Worm (Caenorhabditis elegans) whole organism, L3 larva: ENCODE data around the gene idpc-1.

Experiments
- R02D3.7 ChIP-seq: fragments of 150-350 bp; optimal IDR thresholded peaks from 2 replicates; lab custom pipeline; 2014; ENCODE audit warnings: missing biosample characterization, missing genetic modification characterization
- ZK546.5 ChIP-seq: sonication (generic microtip); optimal IDR thresholded peaks from 2 replicates; lab custom pipeline; 2017; ENCODE audit warnings: missing biosample characterization, missing genetic modification characterization
- ceh-16 ChIP-seq: sonication (generic microtip); optimal IDR thresholded peaks from 2 replicates; lab custom pipeline; 2017; ENCODE audit warnings: missing biosample characterization, missing genetic modification characterization
- ceh-28 ChIP-seq: fragments of 150-350 bp; optimal IDR thresholded peaks from 2 replicates; lab custom pipeline; 2014; ENCODE audit warnings: missing biosample characterization, missing genetic modification reagents, missing genetic modification characterization
- daf-12 ChIP-seq: fragments of 150-350 bp; optimal IDR thresholded peaks from 2 replicates; lab custom pipeline; 2014; ENCODE audit warnings: missing biosample characterization, missing genetic modification reagents, missing genetic modification characterization
- egl-5 ChIP-seq: fragments of 150-350 bp; optimal IDR thresholded peaks from 2 replicates; lab custom pipeline; 2017; ENCODE audit warnings: missing biosample characterization, missing genetic modification reagents, missing genetic modification characterization, inconsistent platforms
- elt-2 ChIP-seq: sonication (generic microtip); optimal IDR thresholded peaks from 2 replicates; lab custom pipeline; 2016; ENCODE audit warnings: missing genetic modification reagents, mild to moderate bottlenecking, missing genetic modification characterization, missing compliant biosample characterization
- eor-1 ChIP-seq, 2 experiments: fragments of 150-350 bp; optimal IDR thresholded peaks; 2 replicates each; lab custom pipeline; 2014 to 2018; ENCODE audit warnings: missing biosample characterization in 2 of 2, missing genetic modification characterization in 2 of 2
- fos-1 ChIP-seq: fragments of 150-350 bp; optimal IDR thresholded peaks from 2 replicates; lab custom pipeline; 2014; ENCODE audit warnings: missing biosample characterization, missing genetic modification characterization
- hmg-11 ChIP-seq: sonication (generic microtip); optimal IDR thresholded peaks from 2 replicates; lab custom pipeline; 2016; ENCODE audit warnings: missing genetic modification characterization, missing compliant biosample characterization
- jun-1 ChIP-seq: fragments of 150-350 bp; optimal IDR thresholded peaks from 2 replicates; lab custom pipeline; 2014; ENCODE audit warnings: missing biosample characterization, missing genetic modification reagents, missing genetic modification characterization
- lin-15B ChIP-seq: fragments of 150-350 bp; optimal IDR thresholded peaks from 2 replicates; lab custom pipeline; 2014; ENCODE audit warnings: missing biosample characterization, missing genetic modification characterization
- lsy-12 ChIP-seq: sonication (generic microtip); optimal IDR thresholded peaks from 2 replicates; lab custom pipeline; 2016; ENCODE audit warnings: mild to moderate bottlenecking, missing genetic modification characterization, missing compliant biosample characterization
- nfya-1 ChIP-seq: sonication (generic microtip); optimal IDR thresholded peaks from 2 replicates; lab custom pipeline; 2017; ENCODE audit warnings: missing genetic modification characterization, mild to moderate bottlenecking, missing compliant biosample characterization, antibody characterized with exemption, moderate library complexity; ENCODE audit not compliant: insufficient read depth
- nhr-12 ChIP-seq: fragments of 150-350 bp; optimal IDR thresholded peaks from 2 replicates; lab custom pipeline; 2014; ENCODE audit warnings: missing biosample characterization, missing genetic modification characterization
- nhr-23 ChIP-seq: fragments of 150-350 bp; optimal IDR thresholded peaks from 2 replicates; lab custom pipeline; 2014; ENCODE audit warnings: missing biosample characterization, missing genetic modification reagents, missing genetic modification characterization
- nhr-237 ChIP-seq: fragments of 150-350 bp; optimal IDR thresholded peaks from 2 replicates; lab custom pipeline; 2014; ENCODE audit warnings: missing biosample characterization, missing genetic modification characterization
- nhr-25 ChIP-seq: sonication (generic microtip); optimal IDR thresholded peaks from 2 replicates; lab custom pipeline; 2017; ENCODE audit warnings: missing biosample characterization, missing genetic modification characterization
- nhr-28 ChIP-seq: fragments of 150-350 bp; optimal IDR thresholded peaks from 2 replicates; lab custom pipeline; 2014; ENCODE audit warnings: missing biosample characterization, missing genetic modification characterization
- nhr-43 ChIP-seq: sonication (generic microtip); optimal IDR thresholded peaks from 2 replicates; lab custom pipeline; 2016; ENCODE audit warnings: mild to moderate bottlenecking, missing genetic modification characterization, missing compliant biosample characterization; ENCODE audit not compliant: poor library complexity, severe bottlenecking
- nhr-67 ChIP-seq: fragments of 150-350 bp; optimal IDR thresholded peaks from 2 replicates; lab custom pipeline; 2014; ENCODE audit warnings: missing biosample characterization, missing genetic modification characterization
- nhr-76 ChIP-seq: fragments of 150-350 bp; sonication (generic microtip); optimal IDR thresholded peaks from 5 replicates; lab custom pipeline; 2014; ENCODE audit warnings: missing biosample characterization, missing genetic modification characterization
- nhr-77 ChIP-seq: fragments of 150-350 bp; optimal IDR thresholded peaks from 2 replicates; lab custom pipeline; 2014; ENCODE audit warnings: missing biosample characterization, missing genetic modification characterization
- pha-4 ChIP-seq: fragments of 150-350 bp; optimal IDR thresholded peaks from 2 replicates; lab custom pipeline; 2014; ENCODE audit warnings: missing biosample characterization, missing genetic modification reagents, missing genetic modification characterization
- pqm-1 ChIP-seq: fragments of 150-350 bp; optimal IDR thresholded peaks from 2 replicates; lab custom pipeline; 2017; ENCODE audit warnings: missing biosample characterization, missing genetic modification characterization, inconsistent platforms
- sea-2 ChIP-seq: fragments of 150-350 bp; sonication (generic microtip); optimal IDR thresholded peaks from 4 replicates; lab custom pipeline; 2014; ENCODE audit warnings: missing biosample characterization, missing genetic modification reagents, missing genetic modification characterization
- skn-1 ChIP-seq: fragments of 150-350 bp; optimal IDR thresholded peaks from 2 replicates; lab custom pipeline; 2014; ENCODE audit warnings: missing biosample characterization, missing genetic modification characterization
- snpc-4 ChIP-seq: fragments of 150-350 bp; optimal IDR thresholded peaks from 2 replicates; lab custom pipeline; 2014; ENCODE audit warnings: missing biosample characterization, missing genetic modification characterization
- tbx-2 ChIP-seq: sonication (generic microtip); optimal IDR thresholded peaks from 2 replicates; lab custom pipeline; 2016; ENCODE audit warnings: mild to moderate bottlenecking, missing genetic modification characterization, missing compliant biosample characterization
- unc-39 ChIP-seq: sonication (generic microtip); optimal IDR thresholded peaks from 4 replicates; lab custom pipeline; 2017; ENCODE audit warnings: missing biosample characterization, missing genetic modification characterization
- unc-62 ChIP-seq: fragments of 150-350 bp; sonication (generic microtip); optimal IDR thresholded peaks from 4 replicates; lab custom pipeline; 2014; ENCODE audit warnings: missing biosample characterization, missing genetic modification reagents, missing genetic modification characterization
- zag-1 ChIP-seq: fragments of 150-350 bp; optimal IDR thresholded peaks from 2 replicates; lab custom pipeline; 2014; ENCODE audit warnings: missing biosample characterization, missing genetic modification characterization
- ztf-11 ChIP-seq: fragments of 150-350 bp; optimal IDR thresholded peaks from 2 replicates; lab custom pipeline; 2014; ENCODE audit warnings: missing biosample characterization, missing genetic modification characterization
- ztf-4 ChIP-seq: fragments of 150-350 bp; optimal IDR thresholded peaks from 2 replicates; lab custom pipeline; 2014; ENCODE audit warnings: missing biosample characterization, missing genetic modification characterization

Gene idpc-1

DNA sequence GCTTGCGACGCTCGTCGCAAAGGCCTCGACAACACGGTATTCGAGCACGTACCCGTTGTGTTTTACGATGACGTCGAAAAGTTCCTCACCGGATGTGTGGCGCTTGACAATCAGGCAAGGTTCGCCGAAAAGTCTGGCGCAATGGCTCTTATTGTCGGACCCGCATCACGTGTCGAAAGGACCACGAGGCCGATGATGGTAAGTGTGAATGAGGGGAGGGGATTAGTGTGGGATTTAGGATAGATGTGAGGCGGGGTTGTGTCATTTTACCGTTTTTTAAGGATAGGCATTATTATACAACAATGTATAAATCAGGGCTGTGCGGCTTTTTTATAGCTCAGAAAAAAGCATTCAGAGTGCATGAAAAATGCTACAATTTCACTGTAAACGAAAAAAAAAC is 32.8 kb downstream of the idpc-1 start:
- TF ChIP-seq nhr-28 (tag; lab: Kevin White, UChicago) = no peak
- TF ChIP-seq ceh-16 (tag; lab: Kevin White, UChicago) = no peak
- no peak for TF ChIP-seq nhr-237 (tag; lab: Kevin White, UChicago)
- no peak for TF ChIP-seq nhr-12 (tag; lab: Kevin White, UChicago)
- no peak for TF ChIP-seq zag-1 (tag; lab: Kevin White, UChicago)
- no peak for TF ChIP-seq nhr-76 (tag; lab: Kevin White, UChicago)
- no peak for TF ChIP-seq ZK546.5 (tag; lab: Kevin White, UChicago)
- no peak for TF ChIP-seq nhr-25 (tag; lab: Kevin White, UChicago)
- no peak for TF ChIP-seq nhr-77 (tag; lab: Kevin White, UChicago)
- TF ChIP-seq ztf-11 = no peak
- TF ChIP-seq pha-4 (tag; lab: Kevin White, UChicago) = no peak
- TF ChIP-seq daf-12 (tag; lab: Kevin White, UChicago) = no peak
- no peak for TF ChIP-seq sea-2
- no peak for TF ChIP-seq eor-1 (tag; optimal IDR thresholded peaks at IDR 0.05; lab: Kevin White, UChicago)
- TF ChIP-seq, all 47 proteins: peak for 0

DNA sequence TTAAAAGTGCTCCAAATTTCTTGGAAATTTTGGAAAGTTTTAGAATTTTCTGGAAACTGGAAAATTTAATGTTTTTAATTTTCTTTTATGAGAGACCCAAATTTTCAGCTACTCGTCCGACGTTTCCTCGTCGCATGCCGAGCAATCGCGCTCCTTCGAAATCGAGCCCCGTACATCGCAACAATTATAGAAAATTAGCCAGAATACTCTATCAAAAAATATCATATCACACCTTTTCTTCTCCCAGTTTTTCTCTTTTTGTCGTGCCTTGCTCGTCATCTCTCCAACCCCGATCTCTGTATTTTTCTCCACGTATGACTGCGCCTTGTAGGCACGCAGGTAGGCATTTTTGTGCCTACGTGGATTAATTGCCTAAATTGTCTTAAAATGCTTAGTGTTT is 35.3 kb downstream of the idpc-1 start:
- TF ChIP-seq ztf-11 = no peak
- TF ChIP-seq jun-1 (tag; lab: Kevin White, UChicago) = no peak
- TF ChIP-seq fos-1 = no peak
- no peak for TF ChIP-seq lsy-12 (tag; lab: Kevin White, UChicago)
- no peak for TF ChIP-seq pqm-1 (tag; lab: Kevin White, UChicago)
- TF ChIP-seq hmg-11 (tag; lab: Kevin White, UChicago) = no peak
- TF ChIP-seq nhr-67 (tag; lab: Kevin White, UChicago) = no peak
- TF ChIP-seq ceh-16 (tag; lab: Kevin White, UChicago) = no peak

DNA sequence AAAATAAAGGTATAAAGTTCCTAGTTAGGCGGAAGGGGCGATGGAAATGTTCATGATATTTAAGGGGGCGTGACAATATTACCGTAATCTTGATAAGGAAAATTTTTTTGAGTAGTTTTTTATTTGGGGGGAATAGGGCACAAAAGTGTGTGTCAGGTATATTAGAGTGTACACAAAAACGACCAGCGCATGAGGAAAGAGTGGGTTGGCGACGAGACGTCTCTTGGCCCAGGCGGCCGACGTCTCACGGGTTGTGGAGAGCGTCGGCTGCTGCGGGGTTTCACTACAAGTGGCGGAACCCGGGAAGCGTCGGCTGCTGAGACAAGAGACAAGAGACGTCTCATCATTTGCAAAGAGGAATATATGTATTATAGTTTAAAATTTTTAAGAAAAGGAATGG is 36.7 kb downstream of the idpc-1 start:
- TF ChIP-seq nfya-1 (tag; lab: Kevin White, UChicago) (no peak), R02D3.7 (peak; percentile 11), fos-1 (peak; percentile 72), jun-1 (tag; lab: Kevin White, UChicago) (peak; percentile 1), snpc-4 (tag; lab: Kevin White, UChicago) (peak; percentile 99), nhr-25 (tag; lab: Kevin White, UChicago) (peak; percentile 57), pqm-1 (tag; lab: Kevin White, UChicago) (peak; percentile 30), daf-12 (tag; lab: Kevin White, UChicago) (no peak), nhr-23 (tag; lab: Kevin White, UChicago) (peak; percentile 8), egl-5 (tag; lab: Kevin White, UChicago) (no peak), lsy-12 (tag; lab: Kevin White, UChicago) (peak; percentile 79), unc-39 (no peak), ztf-4 (no peak), lin-15B (tag; lab: Kevin White, UChicago) (peak; percentile 55), eor-1 (tag; optimal IDR thresholded peaks at IDR 0.05; lab: Kevin White, UChicago) (no peak), nhr-77 (tag; lab: Kevin White, UChicago) (peak; percentile 47), pha-4 (tag; lab: Kevin White, UChicago) (peak; percentile 46), hmg-11 (tag; lab: Kevin White, UChicago) (peak; percentile 15), elt-2 (tag; lab: Kevin White, UChicago) (peak; percentile 84), ZK546.5 (tag; lab: Kevin White, UChicago) (no peak), nhr-28 (tag; lab: Kevin White, UChicago) (no peak), ceh-28 (tag; lab: Kevin White, UChicago) (no peak), skn-1 (tag; lab: Kevin White, UChicago) (no peak), nhr-43 (tag; lab: Kevin White, UChicago) (peak; percentile 30)

DNA sequence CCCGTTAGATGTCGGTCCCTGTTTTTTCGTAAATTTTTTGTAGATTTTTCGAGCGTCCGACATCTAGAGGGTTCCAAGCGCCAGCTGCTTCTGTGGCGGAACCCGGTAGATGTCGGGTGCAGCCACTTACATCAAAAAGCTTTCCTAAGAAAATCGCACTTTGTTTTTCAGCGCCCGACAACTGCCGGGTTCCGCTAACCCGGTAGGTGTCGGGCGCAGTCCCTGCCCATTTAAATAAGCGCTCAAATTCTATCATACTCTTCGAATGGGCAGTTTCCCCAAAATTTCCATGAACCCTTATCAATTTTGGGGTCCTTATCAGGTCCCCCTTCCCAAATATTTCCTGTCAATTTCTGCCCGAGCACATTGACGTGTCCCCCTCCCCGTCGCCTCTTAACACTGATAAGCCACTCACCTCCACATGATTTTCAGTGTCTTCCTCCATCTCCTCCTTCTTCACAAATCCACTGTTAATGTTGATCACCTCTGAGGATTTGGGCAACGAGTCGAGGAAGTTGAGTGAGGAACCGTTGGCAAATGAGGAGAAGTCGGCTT is 38.5 kb downstream of the idpc-1 start:
- TF ChIP-seq ztf-4 (no peak), pha-4 (tag; lab: Kevin White, UChicago) (no peak), snpc-4 (tag; lab: Kevin White, UChicago) (peak; percentile 18), unc-62 (GFP tag; lab: Kevin White, UChicago) (no peak), nhr-43 (tag; lab: Kevin White, UChicago) (no peak), tbx-2 (no peak), elt-2 (tag; lab: Kevin White, UChicago) (peak; percentile 90), egl-5 (tag; lab: Kevin White, UChicago) (no peak), ceh-28 (tag; lab: Kevin White, UChicago) (no peak)
